Fruit fly (Drosophila melanogaster): ENCODE results near the gene CG6763.

The CG6763 gene

DNA sequence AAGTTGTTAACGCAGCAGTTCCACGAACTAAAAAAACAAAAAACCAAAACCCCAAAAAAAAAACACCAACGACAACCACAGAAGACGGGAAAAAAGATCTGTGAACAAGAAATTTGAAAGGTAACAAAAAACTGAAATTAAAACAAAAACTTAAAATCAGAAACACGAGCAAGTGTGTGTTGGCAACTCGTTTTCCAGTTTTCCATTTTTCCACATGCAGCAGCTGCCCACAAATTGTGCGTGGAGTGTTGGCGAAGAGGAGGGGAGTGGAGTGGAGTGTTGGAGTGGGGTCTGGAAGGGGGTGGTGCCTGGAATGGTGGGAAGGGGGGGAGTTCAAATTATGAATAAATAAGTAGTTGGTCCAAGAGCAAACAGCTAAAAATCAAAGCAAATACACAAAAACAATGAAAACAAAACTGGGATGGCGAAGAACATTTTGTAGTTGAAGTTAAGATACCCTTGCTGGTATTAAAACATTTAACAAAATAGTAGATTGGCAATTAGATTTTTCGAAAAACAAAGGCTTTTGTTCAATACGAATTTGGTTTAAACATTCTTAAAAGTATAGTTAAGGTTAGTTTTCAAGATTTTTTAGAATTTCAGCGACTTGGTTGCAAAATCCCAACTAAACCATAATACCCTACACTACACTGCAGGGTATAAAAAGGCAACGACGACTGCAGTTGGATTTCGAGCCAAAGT lies 49.7 kb downstream of the CG6763 start (continued):
- TF ChIP-seq jumu (GFP tag; optimal IDR thresholded peaks at IDR 0.05) (peak; percentile 32), pum (GFP tag; optimal IDR thresholded peaks at IDR 0.05) (peak; percentile 34), cg (GFP tag; optimal IDR thresholded peaks at IDR 0.05) (peak; percentile 43), D19B (GFP tag; optimal IDR thresholded peaks at IDR 0.05) (peak; percentile 37), Asciz (GFP tag; optimal IDR thresholded peaks at IDR 0.05) (peak; percentile 15), Camta (GFP tag; optimal IDR thresholded peaks at IDR 0.05) (peak; percentile 18), bcd (GFP tag; optimal IDR thresholded peaks at IDR 0.05) (peak; percentile 56), CG12071 (GFP tag; optimal IDR thresholded peaks at IDR 0.05) (no peak), CG3163 (GFP tag; optimal IDR thresholded peaks at IDR 0.05) (peak; percentile 41), sc (optimal IDR thresholded peaks at IDR 0.05) (no peak), sc (GFP tag; optimal IDR thresholded peaks at IDR 0.05) (peak; percentile 61), peb (GFP tag; IDR thresholded peaks at IDR 0.05) (no peak), Stat92E (GFP tag; optimal IDR thresholded peaks at IDR 0.05) (no peak), CG9817 (tag; optimal IDR thresholded peaks at IDR 0.05) (no peak), Spps (tag; optimal IDR thresholded peaks at IDR 0.05) (peak; percentile 23), ken (GFP tag; IDR thresholded peaks at IDR 0.05) (0 out of 3 replicates have a peak, but pooled peaks have one; percentile 33), CG13424 (tag; optimal IDR thresholded peaks at IDR 0.05) (peak; percentile 55), Xrp1 (GFP tag; IDR thresholded peaks at IDR 0.05) (peak; percentile 69), CG8281 (tag; optimal IDR thresholded peaks at IDR 0.05) (no peak), tin (GFP tag; optimal IDR thresholded peaks at IDR 0.05) (peak; percentile 46), CG14965 (GFP tag; optimal IDR thresholded peaks at IDR 0.05; ENCODE audit: borderline replicate concordance) (no peak), CG10654 (GFP tag; optimal IDR thresholded peaks at IDR 0.05) (peak; percentile 22), CG32767 (GFP tag; IDR thresholded peaks at IDR 0.05) (0 out of 2 replicates have a peak, but pooled peaks have one; percentile 34), CG8359 (GFP tag; optimal IDR thresholded peaks at IDR 0.05; ENCODE audit: borderline replicate concordance) (peak; percentile 42), knrl (GFP tag; IDR thresholded peaks at IDR 0.05; ENCODE audit: partially characterized antibody) (no peak), gsb (GFP tag; IDR thresholded peaks at IDR 0.05) (no peak), CG18262 (tag; optimal IDR thresholded peaks at IDR 0.05) (peak; percentile 82), da (GFP tag; optimal IDR thresholded peaks at IDR 0.05) (no peak), org-1 (GFP tag; optimal IDR thresholded peaks at IDR 0.05) (peak; percentile 13), CG8924 (tag; optimal IDR thresholded peaks at IDR 0.05) (peak; percentile 32), rib (GFP tag; IDR thresholded peaks at IDR 0.05) (no peak), CG16815 (GFP tag; optimal IDR thresholded peaks at IDR 0.05) (peak; percentile 11), CG1832 (GFP tag; optimal IDR thresholded peaks at IDR 0.05) (no peak), pan (optimal IDR thresholded peaks at IDR 0.05) (no peak), pan (GFP tag; optimal IDR thresholded peaks at IDR 0.05 in 1 of 2, IDR thresholded peaks at IDR 0.05 in 1 of 2) (peak in 1 of 2 experiments; percentile 28), Hr51 (GFP tag; optimal IDR thresholded peaks at IDR 0.05) (peak in 1 of 2 experiments; percentile 57), CG12391 (tag; optimal IDR thresholded peaks at IDR 0.05) (peak; percentile 57), CG3407 (GFP tag; optimal IDR thresholded peaks at IDR 0.05) (peak; percentile 51), CG8089 (GFP tag; optimal IDR thresholded peaks at IDR 0.05) (peak; percentile 17), Hmr (GFP tag; optimal IDR thresholded peaks at IDR 0.05) (peak; percentile 9), stc (GFP tag; IDR thresholded peaks at IDR 0.05) (0 out of 2 replicates have a peak, but pooled peaks have one; percentile 38), BtbVII (GFP tag; optimal IDR thresholded peaks at IDR 0.05) (no peak), Bteb2 (GFP tag; optimal IDR thresholded peaks at IDR 0.05) (no peak), CG2712 (tag; optimal IDR thresholded peaks at IDR 0.05) (peak; percentile 78), az2 (GFP tag; optimal IDR thresholded peaks at IDR 0.05) (peak; percentile 38), Drgx (GFP tag; IDR thresholded peaks at IDR 0.05) (no peak), dati (GFP tag; IDR thresholded peaks at IDR 0.05) (no peak), zen (tag; optimal IDR thresholded peaks at IDR 0.05) (peak; percentile 8), CG10209 (GFP tag; optimal IDR thresholded peaks at IDR 0.05) (peak; percentile 60)

Data from whole organism, embryonic.